Fruit fly (Drosophila melanogaster) whole organism, adult: ENCODE results near the gene CG9205.

Experiments
- CG11617 ChIP-seq: fragments of 200-800 bp; sonication (Bioruptor generic); optimal IDR thresholded peaks from 2 replicates; lab custom pipeline; 2017; ENCODE audit warnings: mild to moderate bottlenecking, missing biosample characterization, missing genetic modification reagents, missing genetic modification characterization
- CG7045 ChIP-seq: fragments of 200-800 bp; sonication (Bioruptor generic); optimal IDR thresholded peaks from 2 replicates; lab custom pipeline; 2017; ENCODE audit warnings: missing biosample characterization, mild to moderate bottlenecking, missing genetic modification characterization
- CG7101 ChIP-seq: fragments of 200-800 bp; sonication (Bioruptor generic); optimal IDR thresholded peaks from 2 replicates; lab custom pipeline; 2018; ENCODE audit warnings: missing biosample characterization, mild to moderate bottlenecking, missing genetic modification characterization, moderate library complexity
- Clk ChIP-seq: fragments of 200-800 bp; sonication (Bioruptor generic); optimal IDR thresholded peaks from 2 replicates; lab custom pipeline; 2017; ENCODE audit warnings: missing biosample characterization, missing genetic modification characterization
- Crg-1 ChIP-seq: fragments of 200-800 bp; sonication (Bioruptor generic); optimal IDR thresholded peaks from 2 replicates; lab custom pipeline; 2016; ENCODE audit warnings: missing biosample characterization, missing genetic modification characterization
- Mnt ChIP-seq: fragments of 200-800 bp; sonication (Bioruptor generic); optimal IDR thresholded peaks from 2 replicates; lab custom pipeline; 2016; ENCODE audit warnings: missing biosample characterization, mild to moderate bottlenecking, missing genetic modification characterization
- bab1 ChIP-seq: fragments of 200-800 bp; sonication (Bioruptor generic); optimal IDR thresholded peaks from 3 replicates; lab custom pipeline; 2019; ENCODE audit warnings: missing biosample characterization, mild to moderate bottlenecking, missing genetic modification characterization, moderate library complexity

DNA sequence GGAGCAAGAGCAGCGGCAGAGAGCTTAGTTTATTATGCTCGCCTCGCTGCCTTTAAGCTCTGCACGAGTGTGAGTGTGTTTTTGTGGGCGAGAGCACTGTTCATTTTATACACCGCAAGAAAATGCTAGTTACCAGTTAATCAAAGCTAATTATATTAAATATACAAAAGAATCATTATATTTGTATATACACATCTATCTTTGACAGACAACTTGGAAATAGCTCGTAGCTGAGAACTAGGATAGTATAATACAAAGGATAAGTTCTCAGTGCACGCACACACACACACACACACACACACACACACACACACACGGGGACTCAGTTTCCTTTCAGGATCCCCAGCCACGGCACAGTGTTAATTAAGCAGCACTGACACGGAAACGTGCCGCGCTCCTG, 23.5 kb upstream of the CG9205 start:
- TF ChIP-seq CG7101 (tag; lab: Kevin White, UChicago) = no peak
- TF ChIP-seq CG7045 (GFP tag; lab: Kevin White, UChicago) = peak; percentile 31
- no peak for TF ChIP-seq CG11617 (GFP tag; lab: Kevin White, UChicago)
- no peak for TF ChIP-seq Mnt (GFP tag; lab: Kevin White, UChicago)
- TF ChIP-seq Clk = no peak
- TF ChIP-seq Crg-1 (GFP tag; lab: Kevin White, UChicago) = no peak
- no peak for TF ChIP-seq bab1 (GFP tag; lab: Kevin White, UChicago)
